Worm (Caenorhabditis elegans) whole organism, L3 larva: ENCODE results near the gene C11E4.6.
A peak's percentile ranks its signal among the peaks of the same experiment; 100 is the strongest.

Experiments
- R02D3.7 ChIP-seq: fragments of 150-350 bp; optimal IDR thresholded peaks from 2 replicates; lab custom pipeline; 2014; ENCODE audit warnings: missing biosample characterization, missing genetic modification characterization
- ZK546.5 ChIP-seq: sonication (generic microtip); optimal IDR thresholded peaks from 2 replicates; lab custom pipeline; 2017; ENCODE audit warnings: missing biosample characterization, missing genetic modification characterization
- aly-2 ChIP-seq: fragments of 150-350 bp; optimal IDR thresholded peaks from 2 replicates; lab custom pipeline; 2014; ENCODE audit warnings: missing biosample characterization, missing genetic modification characterization
- ceh-28 ChIP-seq: fragments of 150-350 bp; optimal IDR thresholded peaks from 2 replicates; lab custom pipeline; 2014; ENCODE audit warnings: missing biosample characterization, missing genetic modification reagents, missing genetic modification characterization
- ceh-82 ChIP-seq: fragments of 150-350 bp; optimal IDR thresholded peaks from 2 replicates; lab custom pipeline; 2014; ENCODE audit warnings: missing biosample characterization, missing genetic modification characterization
- ceh-9 ChIP-seq: sonication (generic microtip); optimal IDR thresholded peaks from 2 replicates; lab custom pipeline; 2018; ENCODE audit warnings: missing biosample characterization, missing genetic modification characterization
- daf-12 ChIP-seq: fragments of 150-350 bp; optimal IDR thresholded peaks from 2 replicates; lab custom pipeline; 2014; ENCODE audit warnings: missing biosample characterization, missing genetic modification reagents, missing genetic modification characterization
- egl-5 ChIP-seq: fragments of 150-350 bp; optimal IDR thresholded peaks from 2 replicates; lab custom pipeline; 2017; ENCODE audit warnings: missing biosample characterization, missing genetic modification reagents, missing genetic modification characterization, inconsistent platforms
- elt-2 ChIP-seq: sonication (generic microtip); optimal IDR thresholded peaks from 2 replicates; lab custom pipeline; 2016; ENCODE audit warnings: missing genetic modification reagents, mild to moderate bottlenecking, missing genetic modification characterization, missing compliant biosample characterization
- fkh-10 ChIP-seq: sonication (generic microtip); optimal IDR thresholded peaks from 2 replicates; lab custom pipeline; 2017; ENCODE audit warnings: missing biosample characterization, missing genetic modification reagents, missing genetic modification characterization
- hmg-11 ChIP-seq: sonication (generic microtip); optimal IDR thresholded peaks from 2 replicates; lab custom pipeline; 2016; ENCODE audit warnings: missing genetic modification characterization, missing compliant biosample characterization
- jun-1 ChIP-seq: fragments of 150-350 bp; optimal IDR thresholded peaks from 2 replicates; lab custom pipeline; 2014; ENCODE audit warnings: missing biosample characterization, missing genetic modification reagents, missing genetic modification characterization
- lin-39 ChIP-seq: fragments of 150-350 bp; optimal IDR thresholded peaks from 2 replicates; lab custom pipeline; 2018; ENCODE audit warnings: missing biosample characterization, missing genetic modification reagents, missing genetic modification characterization
- lsy-12 ChIP-seq: sonication (generic microtip); optimal IDR thresholded peaks from 2 replicates; lab custom pipeline; 2016; ENCODE audit warnings: mild to moderate bottlenecking, missing genetic modification characterization, missing compliant biosample characterization
- mdl-1 ChIP-seq: fragments of 150-350 bp; optimal IDR thresholded peaks from 2 replicates; lab custom pipeline; 2014; ENCODE audit warnings: missing biosample characterization, missing genetic modification characterization
- nfya-1 ChIP-seq: sonication (generic microtip); optimal IDR thresholded peaks from 2 replicates; lab custom pipeline; 2017; ENCODE audit warnings: missing genetic modification characterization, mild to moderate bottlenecking, missing compliant biosample characterization, antibody characterized with exemption, moderate library complexity; ENCODE audit not compliant: insufficient read depth
- nhr-11 ChIP-seq: fragments of 150-350 bp; optimal IDR thresholded peaks from 2 replicates; lab custom pipeline; 2014; ENCODE audit warnings: missing biosample characterization, missing genetic modification characterization
- nhr-23 ChIP-seq: fragments of 150-350 bp; optimal IDR thresholded peaks from 2 replicates; lab custom pipeline; 2014; ENCODE audit warnings: missing biosample characterization, missing genetic modification reagents, missing genetic modification characterization
- nhr-25 ChIP-seq: sonication (generic microtip); optimal IDR thresholded peaks from 2 replicates; lab custom pipeline; 2017; ENCODE audit warnings: missing biosample characterization, missing genetic modification characterization
- nhr-28 ChIP-seq: fragments of 150-350 bp; optimal IDR thresholded peaks from 2 replicates; lab custom pipeline; 2014; ENCODE audit warnings: missing biosample characterization, missing genetic modification characterization
- nhr-43 ChIP-seq: sonication (generic microtip); optimal IDR thresholded peaks from 2 replicates; lab custom pipeline; 2016; ENCODE audit warnings: mild to moderate bottlenecking, missing genetic modification characterization, missing compliant biosample characterization; ENCODE audit not compliant: poor library complexity, severe bottlenecking
- nhr-67 ChIP-seq: fragments of 150-350 bp; optimal IDR thresholded peaks from 2 replicates; lab custom pipeline; 2014; ENCODE audit warnings: missing biosample characterization, missing genetic modification characterization
- nhr-76 ChIP-seq: fragments of 150-350 bp; sonication (generic microtip); optimal IDR thresholded peaks from 5 replicates; lab custom pipeline; 2014; ENCODE audit warnings: missing biosample characterization, missing genetic modification characterization
- pha-4 ChIP-seq: fragments of 150-350 bp; optimal IDR thresholded peaks from 2 replicates; lab custom pipeline; 2014; ENCODE audit warnings: missing biosample characterization, missing genetic modification reagents, missing genetic modification characterization
- pqm-1 ChIP-seq: fragments of 150-350 bp; optimal IDR thresholded peaks from 2 replicates; lab custom pipeline; 2017; ENCODE audit warnings: missing biosample characterization, missing genetic modification characterization, inconsistent platforms
- sea-2 ChIP-seq: fragments of 150-350 bp; sonication (generic microtip); optimal IDR thresholded peaks from 4 replicates; lab custom pipeline; 2014; ENCODE audit warnings: missing biosample characterization, missing genetic modification reagents, missing genetic modification characterization
- skn-1 ChIP-seq: fragments of 150-350 bp; optimal IDR thresholded peaks from 2 replicates; lab custom pipeline; 2014; ENCODE audit warnings: missing biosample characterization, missing genetic modification characterization
- snpc-4 ChIP-seq: fragments of 150-350 bp; optimal IDR thresholded peaks from 2 replicates; lab custom pipeline; 2014; ENCODE audit warnings: missing biosample characterization, missing genetic modification characterization
- tbx-2 ChIP-seq: sonication (generic microtip); optimal IDR thresholded peaks from 2 replicates; lab custom pipeline; 2016; ENCODE audit warnings: mild to moderate bottlenecking, missing genetic modification characterization, missing compliant biosample characterization
- unc-39 ChIP-seq: sonication (generic microtip); optimal IDR thresholded peaks from 4 replicates; lab custom pipeline; 2017; ENCODE audit warnings: missing biosample characterization, missing genetic modification characterization
- unc-62 ChIP-seq: fragments of 150-350 bp; sonication (generic microtip); optimal IDR thresholded peaks from 4 replicates; lab custom pipeline; 2014; ENCODE audit warnings: missing biosample characterization, missing genetic modification reagents, missing genetic modification characterization
- ztf-11 ChIP-seq: fragments of 150-350 bp; optimal IDR thresholded peaks from 2 replicates; lab custom pipeline; 2014; ENCODE audit warnings: missing biosample characterization, missing genetic modification characterization
- ztf-4 ChIP-seq: fragments of 150-350 bp; optimal IDR thresholded peaks from 2 replicates; lab custom pipeline; 2014; ENCODE audit warnings: missing biosample characterization, missing genetic modification characterization

C11E4.6 gene

DNA sequence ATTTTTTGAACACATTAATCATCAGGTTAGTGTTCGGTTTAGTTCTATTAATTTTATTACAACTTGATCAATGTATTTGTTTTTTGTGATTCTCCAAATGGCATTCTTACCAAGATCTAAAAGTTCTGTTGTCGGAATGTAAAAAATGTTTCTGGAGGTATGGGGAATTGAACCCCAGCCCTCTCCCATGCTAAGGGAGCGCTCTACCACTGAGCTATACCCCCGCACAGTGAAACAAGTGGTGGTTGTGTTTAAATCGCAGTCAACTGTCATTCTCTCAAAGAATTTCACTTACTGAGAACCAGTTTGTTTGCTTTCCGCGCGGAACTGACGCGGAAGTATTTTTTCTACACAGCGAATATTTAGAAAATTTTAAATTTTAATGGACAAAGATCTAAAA is 27.3 kb downstream of the C11E4.6 start:
- peak; percentile 63 for TF ChIP-seq hmg-11 (tag; lab: Kevin White, UChicago)
- peak; percentile 71 for TF ChIP-seq ztf-4 (tag; lab: Kevin White, UChicago)
- TF ChIP-seq nhr-23: peak; percentile 38
- no peak for TF ChIP-seq ceh-9 (tag; lab: Kevin White, UChicago)
- peak; percentile 51 for TF ChIP-seq tbx-2
- TF ChIP-seq nhr-25 (tag; lab: Kevin White, UChicago): peak; percentile 35
- peak; percentile 42 for TF ChIP-seq elt-2 (tag; lab: Kevin White, UChicago)
- TF ChIP-seq egl-5: peak; percentile 52
- TF ChIP-seq fkh-10 (GFP tag; lab: Kevin White, UChicago): no peak
- TF ChIP-seq nhr-43 (tag; lab: Kevin White, UChicago): peak; percentile 60
- no peak for TF ChIP-seq nhr-11
- peak; percentile 42 for TF ChIP-seq R02D3.7 (tag; lab: Kevin White, UChicago)
- TF ChIP-seq ceh-82: peak; percentile 17
- TF ChIP-seq lsy-12 (tag; lab: Kevin White, UChicago): peak; percentile 37
- TF ChIP-seq pqm-1 (tag; lab: Kevin White, UChicago): no peak
- TF ChIP-seq nfya-1 (tag; lab: Kevin White, UChicago): peak; percentile 57
- peak; percentile 39 for TF ChIP-seq pha-4 (tag; lab: Kevin White, UChicago)
- TF ChIP-seq, all 47 proteins: peak for 13

DNA sequence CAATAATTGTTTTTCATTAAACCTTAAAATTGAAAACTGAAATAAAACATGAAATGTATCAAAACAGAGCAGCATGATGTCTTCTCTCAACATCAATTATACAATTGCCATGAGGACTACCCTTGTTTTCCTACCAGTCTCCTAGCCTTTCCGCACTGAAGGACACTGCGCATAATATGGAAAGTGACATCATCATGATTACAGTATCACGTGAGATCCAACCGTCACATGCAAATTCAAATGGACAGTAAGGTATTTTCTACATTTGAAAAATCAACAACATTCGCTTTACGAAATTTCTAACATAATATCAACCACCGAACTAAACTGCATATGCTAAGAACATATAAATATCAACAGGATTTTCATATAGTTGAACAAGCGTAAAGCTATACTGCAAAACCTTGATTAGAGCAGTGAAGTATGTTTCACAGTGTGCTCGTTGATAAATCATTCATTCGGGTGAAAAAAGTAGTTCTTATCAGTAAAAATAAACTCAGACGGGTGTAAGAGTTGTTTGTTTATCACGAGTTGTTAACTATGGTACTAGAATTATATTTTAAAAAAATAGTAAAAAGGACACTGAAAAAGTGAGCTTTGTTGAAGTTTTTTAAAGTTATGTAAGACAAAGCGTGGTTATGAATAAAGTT is 28.6 kb downstream of the C11E4.6 start:
- TF ChIP-seq ceh-82 (no peak), pha-4 (tag; lab: Kevin White, UChicago) (peak; percentile 33), nhr-23 (peak; percentile 28), pqm-1 (tag; lab: Kevin White, UChicago) (peak; percentile 67), nhr-25 (tag; lab: Kevin White, UChicago) (peak; percentile 75), skn-1 (tag; lab: Kevin White, UChicago) (no peak), tbx-2 (no peak), elt-2 (tag; lab: Kevin White, UChicago) (peak; percentile 64)

DNA sequence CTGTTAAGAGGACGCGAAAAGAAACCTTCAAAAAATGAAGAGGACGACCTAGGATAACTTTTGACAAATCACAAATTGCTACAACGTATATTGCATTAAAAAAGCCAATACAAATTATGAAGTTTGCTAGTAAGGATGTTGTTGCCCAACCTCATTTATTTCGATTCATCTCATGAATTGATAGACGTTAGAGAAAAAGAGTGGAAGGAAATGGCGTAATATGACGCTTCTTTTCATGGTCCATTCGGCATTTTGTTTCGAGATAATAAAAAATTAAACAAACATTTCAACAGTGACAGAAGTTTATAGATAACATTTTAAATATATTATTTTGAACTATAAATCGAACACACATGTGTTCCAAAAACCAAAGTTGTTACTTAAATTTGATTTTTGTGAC is 30.5 kb downstream of the C11E4.6 start:
- no peak for TF ChIP-seq ceh-82
- TF ChIP-seq R02D3.7 (tag; lab: Kevin White, UChicago): no peak
- TF ChIP-seq ZK546.5 (tag; lab: Kevin White, UChicago): no peak
- no peak for TF ChIP-seq tbx-2
- TF ChIP-seq pha-4 (tag; lab: Kevin White, UChicago): no peak
- no peak for TF ChIP-seq aly-2 (tag; lab: Kevin White, UChicago)
- no peak for TF ChIP-seq ztf-11 (tag; lab: Kevin White, UChicago)
- TF ChIP-seq nhr-28 (tag; lab: Kevin White, UChicago): no peak
- no peak for TF ChIP-seq nhr-76 (tag; lab: Kevin White, UChicago)
- no peak for TF ChIP-seq snpc-4 (tag; lab: Kevin White, UChicago)
- no peak for TF ChIP-seq nhr-67
- no peak for TF ChIP-seq daf-12 (tag; lab: Kevin White, UChicago)
- no peak for TF ChIP-seq elt-2 (tag; lab: Kevin White, UChicago)
- no peak for TF ChIP-seq ceh-28 (tag; lab: Kevin White, UChicago)
- no peak for TF ChIP-seq sea-2 (GFP tag; lab: Kevin White, UChicago)
- no peak for TF ChIP-seq nhr-23

DNA sequence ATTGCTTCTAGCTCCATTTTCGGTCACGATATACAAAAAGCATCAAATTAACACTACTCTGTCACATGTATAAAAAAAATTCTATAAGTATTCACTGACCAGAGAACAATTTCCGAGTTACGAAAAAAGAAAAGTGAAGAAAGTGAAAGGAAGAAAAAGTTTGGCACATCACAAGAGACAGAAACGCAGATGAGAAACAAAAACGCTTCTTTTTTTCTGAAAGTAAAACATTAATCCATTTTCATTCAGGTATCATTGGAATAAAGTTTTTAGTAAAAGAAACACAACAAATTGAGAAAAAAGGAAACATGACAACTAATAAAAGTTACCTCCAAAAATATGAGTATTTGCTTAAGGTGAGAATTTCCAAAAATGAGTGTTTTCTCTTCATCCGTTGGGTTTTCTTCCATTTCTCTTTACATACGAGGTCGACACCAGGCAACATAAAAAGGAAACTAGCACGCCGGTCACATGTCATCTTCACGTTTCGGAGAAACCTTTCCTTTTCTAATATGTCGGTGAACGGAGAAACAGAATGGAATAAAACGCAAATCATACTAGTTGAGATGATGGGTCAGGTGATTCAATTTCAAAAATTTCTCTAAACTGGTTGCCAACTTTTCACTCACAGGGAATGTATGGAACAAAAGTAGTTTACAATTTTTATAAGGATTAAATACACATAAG is 32.6 kb downstream of the C11E4.6 start:
- peak; percentile 29 for TF ChIP-seq nhr-25 (tag; lab: Kevin White, UChicago)
- peak; percentile 73 for TF ChIP-seq nhr-23
- TF ChIP-seq jun-1 (tag; lab: Kevin White, UChicago): no peak
- peak; percentile 35 for TF ChIP-seq egl-5

DNA sequence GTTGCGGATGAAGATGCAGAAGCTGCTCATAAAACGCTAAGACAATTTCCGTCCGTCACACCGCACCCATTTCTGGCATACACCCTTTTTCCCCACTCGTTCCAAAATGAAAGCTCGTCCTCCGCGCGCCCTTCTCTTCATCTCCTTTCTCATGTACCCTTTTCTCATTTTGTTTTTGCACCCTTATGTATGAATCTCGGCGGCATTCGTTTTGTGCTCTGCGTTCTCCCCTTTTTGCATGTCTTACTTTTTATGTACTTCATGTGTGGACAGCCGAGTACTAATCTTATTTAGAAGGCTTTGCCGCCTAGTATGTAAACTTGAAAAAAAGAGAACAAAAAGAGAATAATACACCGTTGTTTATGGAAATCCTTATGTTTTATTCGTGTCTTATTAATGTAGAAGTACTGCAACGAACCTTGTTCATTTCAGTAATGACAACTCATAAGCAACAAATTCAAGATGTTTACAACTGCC is 37.8 kb downstream of the C11E4.6 start, which contains the start of gene F34H10.4:
TSS of gene F34H10.4 (plus strand) at position 427 of the 477 bp plus-strand sequence.
- TF ChIP-seq lin-39 (no peak), ceh-9 (tag; lab: Kevin White, UChicago) (no peak), daf-12 (tag; lab: Kevin White, UChicago) (no peak), ztf-4 (tag; lab: Kevin White, UChicago) (no peak), unc-39 (tag; lab: Kevin White, UChicago) (no peak), mdl-1 (tag; lab: Kevin White, UChicago) (no peak), elt-2 (tag; lab: Kevin White, UChicago) (no peak), unc-62 (GFP tag; lab: Kevin White, UChicago) (no peak), fkh-10 (GFP tag; lab: Kevin White, UChicago) (peak; percentile 89), nfya-1 (tag; lab: Kevin White, UChicago) (peak; percentile 6)
